Fruit fly (Drosophila melanogaster) whole organism, embryonic: ENCODE measurements around the gene Datp.

ENCODE experiments used
- B-H2 ChIP-seq: fragments of 200-800 bp; sonication (Bioruptor generic); optimal IDR thresholded peaks from 2 replicates; lab custom pipeline; 2018; ENCODE audit warnings: missing biosample characterization, mild to moderate bottlenecking, missing genetic modification characterization
- CG11247 ChIP-seq: fragments of 200-800 bp; sonication (Bioruptor generic); IDR thresholded peaks from 2 replicates; pipeline ENCODE4 v1.3.6; 2022; ENCODE audit warnings: missing biosample characterization, missing genetic modification characterization
- CG11560 ChIP-seq: fragments of 200-800 bp; sonication (Bioruptor generic); IDR thresholded peaks from 3 replicates; pipeline ENCODE4 v1.3.6; 2022; ENCODE audit warnings: missing biosample characterization, missing genetic modification characterization
- CG11723 ChIP-seq: fragments of 200-800 bp; sonication (Bioruptor generic); optimal IDR thresholded peaks from 2 replicates; lab custom pipeline; 2017; ENCODE audit warnings: missing biosample characterization, mild to moderate bottlenecking, missing genetic modification characterization
- CG12769 ChIP-seq: fragments of 200-800 bp; sonication (Bioruptor generic); optimal IDR thresholded peaks from 2 replicates; lab custom pipeline; 2019; ENCODE audit warnings: missing biosample characterization, mild to moderate bottlenecking, missing genetic modification characterization, moderate library complexity
- CG13894 ChIP-seq: fragments of 200-800 bp; sonication (Bioruptor generic); optimal IDR thresholded peaks from 3 replicates; lab custom pipeline; 2018; ENCODE audit warnings: missing biosample characterization, mild to moderate bottlenecking, missing genetic modification characterization, moderate library complexity
- CG15269 ChIP-seq: fragments of 200-800 bp; sonication (Bioruptor generic); optimal IDR thresholded peaks from 2 replicates; lab custom pipeline; 2018; ENCODE audit warnings: missing biosample characterization, mild to moderate bottlenecking, missing genetic modification characterization, moderate library complexity
- CG1832 ChIP-seq: fragments of 200-800 bp; sonication (Bioruptor generic); optimal IDR thresholded peaks from 2 replicates; lab custom pipeline; 2017; ENCODE audit warnings: missing biosample characterization, mild to moderate bottlenecking, missing genetic modification characterization, inconsistent platforms
- CG30431 ChIP-seq: fragments of 200-800 bp; sonication (Bioruptor generic); optimal IDR thresholded peaks from 2 replicates; lab custom pipeline; 2017; ENCODE audit warnings: missing biosample characterization, missing genetic modification characterization
- CG32532 ChIP-seq: fragments of 200-800 bp; sonication (Bioruptor generic); IDR thresholded peaks from 2 replicates; pipeline ENCODE4 v1.3.6; 2022; ENCODE audit warnings: missing biosample characterization, missing genetic modification characterization
- CG34422 ChIP-seq: fragments of 200-800 bp; sonication (Bioruptor generic); IDR thresholded peaks from 3 replicates; pipeline ENCODE4 v1.3.6; 2022; ENCODE audit warnings: missing biosample characterization, missing genetic modification characterization
- CG3995 ChIP-seq: fragments of 200-800 bp; sonication (Bioruptor generic); optimal IDR thresholded peaks from 3 replicates; lab custom pipeline; 2016; ENCODE audit warnings: missing biosample characterization, missing genetic modification characterization
- CG4424 ChIP-seq: fragments of 200-800 bp; sonication (Bioruptor generic); optimal IDR thresholded peaks from 3 replicates; lab custom pipeline; 2016; ENCODE audit warnings: missing biosample characterization, missing genetic modification characterization
- CG6175 ChIP-seq: fragments of 200-800 bp; sonication (Bioruptor generic); IDR thresholded peaks from 3 replicates; pipeline ENCODE4 v1.3.6; 2022; ENCODE audit warnings: missing biosample characterization, missing genetic modification characterization
- CG6854 ChIP-seq: fragments of 200-800 bp; sonication (Bioruptor generic); optimal IDR thresholded peaks from 3 replicates; lab custom pipeline; 2017; ENCODE audit warnings: missing biosample characterization, mild to moderate bottlenecking, missing genetic modification characterization
- CG7271 ChIP-seq: fragments of 200-800 bp; sonication (Bioruptor generic); optimal IDR thresholded peaks from 2 replicates; lab custom pipeline; 2018; ENCODE audit warnings: missing biosample characterization, mild to moderate bottlenecking, missing genetic modification characterization, moderate library complexity
- CG7786 ChIP-seq: fragments of 200-800 bp; sonication (Bioruptor generic); optimal IDR thresholded peaks from 2 replicates; lab custom pipeline; 2016; ENCODE audit warnings: missing biosample characterization, missing genetic modification characterization
- CG8290 ChIP-seq, 3 experiments: fragments of 200-800 bp; sonication (Bioruptor generic); optimal IDR thresholded peaks; 2 replicates each; lab custom pipeline; 2016 to 2019; ENCODE audit warnings: missing biosample characterization in 3 of 3, missing genetic modification characterization in 3 of 3, mild to moderate bottlenecking in 2 of 3, moderate library complexity in 1 of 3
- CG9932 ChIP-seq: fragments of 200-800 bp; sonication (Bioruptor generic); IDR thresholded peaks from 2 replicates; pipeline ENCODE4 v1.3.6; 2022; ENCODE audit warnings: missing biosample characterization, missing genetic modification characterization
- CrebB ChIP-seq: fragments of 200-800 bp; sonication (Bioruptor generic); optimal IDR thresholded peaks from 3 replicates; lab custom pipeline; 2018; ENCODE audit warnings: missing biosample characterization, mild to moderate bottlenecking, missing genetic modification characterization
- D ChIP-seq, 2 experiments: fragments of 200-800 bp in 1 of 2; fragments of >200 bp in 1 of 2; sonication (Bioruptor generic) in 1 of 2; optimal IDR thresholded peaks; 2 replicates in 1 of 2; 3 replicates in 1 of 2; lab custom pipeline; 2017; ENCODE audit warnings: mild to moderate bottlenecking in 1 of 2, missing biosample characterization in 1 of 2, missing genetic modification characterization in 1 of 2, missing genetic modification reagents in 1 of 2
- Eip74EF ChIP-seq, 2 experiments: fragments of 200-800 bp in 1 of 2; fragments of >200 bp in 1 of 2; sonication (Bioruptor generic) in 1 of 2; optimal IDR thresholded peaks; 2 replicates each; lab custom pipeline; 2017 to 2019; ENCODE audit warnings: missing biosample characterization in 2 of 2, missing genetic modification characterization in 2 of 2, mild to moderate bottlenecking in 1 of 2, moderate library complexity in 1 of 2
- Elba2 ChIP-seq: fragments of 200-800 bp; sonication (Bioruptor generic); optimal IDR thresholded peaks from 3 replicates; lab custom pipeline; 2016; ENCODE audit warnings: missing biosample characterization, missing genetic modification characterization
- Fer3 ChIP-seq: fragments of 200-800 bp; sonication (Bioruptor generic); optimal IDR thresholded peaks from 2 replicates; lab custom pipeline; 2018; ENCODE audit warnings: missing biosample characterization, mild to moderate bottlenecking, missing genetic modification characterization, moderate library complexity
- H15 ChIP-seq: fragments of 200-800 bp; sonication (Bioruptor generic); IDR thresholded peaks from 3 replicates; pipeline ENCODE4 v1.3.6; 2022; ENCODE audit warnings: missing biosample characterization, missing genetic modification characterization
- HHEX ChIP-seq: fragments of 200-800 bp; sonication (Bioruptor generic); optimal IDR thresholded peaks from 3 replicates; lab custom pipeline; 2017; ENCODE audit warnings: missing biosample characterization, mild to moderate bottlenecking, missing genetic modification characterization, missing genetic modification reagents
- Hey ChIP-seq: fragments of 200-800 bp; sonication (Bioruptor generic); optimal IDR thresholded peaks from 3 replicates; lab custom pipeline; 2018; ENCODE audit warnings: missing biosample characterization, mild to moderate bottlenecking, missing genetic modification characterization
- Hmx ChIP-seq: fragments of 200-800 bp; sonication (Bioruptor generic); optimal IDR thresholded peaks from 2 replicates; lab custom pipeline; 2016; ENCODE audit warnings: missing biosample characterization, missing genetic modification characterization
- Max ChIP-seq: fragments of 200-800 bp; sonication (Bioruptor generic); optimal IDR thresholded peaks from 2 replicates; lab custom pipeline; 2016; ENCODE audit warnings: missing biosample characterization, mild to moderate bottlenecking, missing genetic modification characterization
- Meics ChIP-seq: fragments of 200-800 bp; sonication (Bioruptor generic); optimal IDR thresholded peaks from 2 replicates; lab custom pipeline; 2017; ENCODE audit warnings: missing biosample characterization, mild to moderate bottlenecking, missing genetic modification characterization
- Oli ChIP-seq: fragments of 200-800 bp; sonication (Bioruptor generic); optimal IDR thresholded peaks from 2 replicates; lab custom pipeline; 2018; ENCODE audit warnings: missing biosample characterization, mild to moderate bottlenecking, missing genetic modification characterization, moderate library complexity
- Opbp ChIP-seq: fragments of 200-800 bp; sonication (Bioruptor generic); IDR thresholded peaks from 3 replicates; pipeline ENCODE4 v1.3.6; 2022; ENCODE audit warnings: missing biosample characterization, missing genetic modification characterization; ENCODE audit not compliant: partially characterized antibody
- Optix ChIP-seq: fragments of 200-800 bp; sonication (Bioruptor generic); IDR thresholded peaks from 3 replicates; pipeline ENCODE4 v1.3.6; 2022; ENCODE audit warnings: missing biosample characterization, missing genetic modification characterization
- caup ChIP-seq: fragments of 200-800 bp; sonication (Bioruptor generic); optimal IDR thresholded peaks from 3 replicates; lab custom pipeline; 2017; ENCODE audit warnings: missing biosample characterization, mild to moderate bottlenecking, missing genetic modification characterization, moderate library complexity; ENCODE audit not compliant: severe bottlenecking
- cg ChIP-seq: fragments of 200-800 bp; sonication (Bioruptor generic); optimal IDR thresholded peaks from 3 replicates; lab custom pipeline; 2019; ENCODE audit warnings: missing biosample characterization, mild to moderate bottlenecking, missing genetic modification characterization, moderate library complexity
- cwo ChIP-seq: fragments of 200-800 bp; sonication (Bioruptor generic); optimal IDR thresholded peaks from 3 replicates; lab custom pipeline; 2017; ENCODE audit warnings: missing biosample characterization, missing genetic modification characterization, mild to moderate bottlenecking, moderate library complexity, missing genetic modification reagents
- exex ChIP-seq: fragments of 200-800 bp; sonication (Bioruptor generic); optimal IDR thresholded peaks from 4 replicates; lab custom pipeline; 2018; ENCODE audit warnings: missing biosample characterization, mild to moderate bottlenecking, missing genetic modification characterization, moderate library complexity
- hb ChIP-seq: fragments of 200-800 bp; sonication (Bioruptor generic); IDR thresholded peaks from 3 replicates; pipeline ENCODE4 v1.3.6; 2022; ENCODE audit warnings: missing biosample characterization, missing genetic modification characterization; ENCODE audit not compliant: partially characterized antibody
- insv ChIP-seq, 2 experiments: fragments of 200-800 bp; sonication (Bioruptor generic); optimal IDR thresholded peaks; 3 replicates each; lab custom pipeline; 2016 to 2018; ENCODE audit warnings: missing biosample characterization in 2 of 2, missing genetic modification characterization in 2 of 2
- lilli ChIP-seq: fragments of 200-800 bp; sonication (Bioruptor generic); optimal IDR thresholded peaks from 3 replicates; lab custom pipeline; 2016; ENCODE audit warnings: missing biosample characterization, missing genetic modification characterization
- lola ChIP-seq, 3 experiments: fragments of >200 bp in 2 of 3; fragments of 200-800 bp in 1 of 3; sonication (Bioruptor generic) in 1 of 3; optimal IDR thresholded peaks; 2 replicates each; lab custom pipeline; 2017 to 2019; ENCODE audit warnings: missing biosample characterization in 3 of 3, missing genetic modification characterization in 3 of 3, mild to moderate bottlenecking in 1 of 3, moderate library complexity in 1 of 3
- lov ChIP-seq, 2 experiments: fragments of 200-800 bp in 1 of 2; fragments of >200 bp in 1 of 2; sonication (Bioruptor generic) in 1 of 2; IDR thresholded peaks in 1 of 2; optimal IDR thresholded peaks in 1 of 2; 2 replicates in 1 of 2; 3 replicates in 1 of 2; pipeline versions ENCODE4 v1.3.6 to Lab custom; 2017 to 2022; ENCODE audit warnings: missing biosample characterization in 1 of 2, missing genetic modification characterization in 1 of 2
- rib ChIP-seq: fragments of 200-800 bp; sonication (Bioruptor generic); IDR thresholded peaks from 2 replicates; pipeline ENCODE4 v1.3.6; 2022; ENCODE audit warnings: missing biosample characterization, missing genetic modification characterization
- sd ChIP-seq: fragments of 200-800 bp; sonication (Bioruptor generic); optimal IDR thresholded peaks from 3 replicates; lab custom pipeline; 2018; ENCODE audit warnings: missing biosample characterization, mild to moderate bottlenecking, missing genetic modification characterization, moderate library complexity
- sens ChIP-seq: fragments of 200-800 bp; sonication (Bioruptor generic); peaks from one replicate; lab custom pipeline; 2016; ENCODE audit warnings: missing biosample characterization, missing genetic modification characterization
- so ChIP-seq: fragments of 200-800 bp; sonication (Bioruptor generic); IDR thresholded peaks from 3 replicates; pipeline ENCODE4 v1.3.6; 2022; ENCODE audit warnings: missing biosample characterization, missing genetic modification characterization
- sug ChIP-seq: fragments of 200-800 bp; optimal IDR thresholded peaks from 2 replicates; lab custom pipeline; 2019; ENCODE audit warnings: missing biosample characterization, mild to moderate bottlenecking, missing genetic modification characterization, moderate library complexity

The Datp gene

DNA sequence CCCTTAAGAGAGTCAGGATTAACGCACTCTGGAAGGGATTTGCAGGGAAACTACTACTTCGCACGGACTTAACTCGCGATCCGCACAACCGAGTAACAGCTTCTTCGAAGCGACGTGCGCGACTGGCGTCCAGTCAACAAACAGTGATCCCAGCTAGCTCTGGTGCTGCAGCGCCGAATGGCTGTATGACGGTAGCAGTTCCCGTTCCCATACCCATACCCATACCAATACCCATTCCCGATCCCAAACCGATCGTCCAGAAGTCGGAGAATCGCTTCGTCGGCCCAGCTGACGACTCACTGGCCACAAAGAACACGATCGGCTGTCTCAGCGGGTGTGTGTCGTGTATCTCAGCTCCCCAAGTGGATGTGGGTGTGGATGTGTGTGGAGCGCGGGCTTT, 8.7 kb upstream of the Datp start, which contains the start of gene CG5853 (continued):
- TF ChIP-seq CG1832 (GFP tag; lab: Kevin White, UChicago): no peak
- peak; percentile 39 for TF ChIP-seq cg
- TF ChIP-seq Oli (tag; lab: Kevin White, UChicago): no peak
- peak; percentile 2 for TF ChIP-seq CG15269 (tag; lab: Kevin White, UChicago)
- 0 out of 3 replicates have a peak, but pooled peaks have one; percentile 21 for TF ChIP-seq CG34422
- peak; percentile 66 for TF ChIP-seq Hey (tag; lab: Kevin White, UChicago)
- TF ChIP-seq CG8290 (GFP tag; optimal IDR thresholded peaks at IDR 0.05; lab: Kevin White, UChicago): no peak
- TF ChIP-seq CG8290 (tag; optimal IDR thresholded peaks at IDR 0.05; lab: Kevin White, UChicago): peak in 1 of 2 experiments; percentile 73
- TF ChIP-seq CG9932 (GFP tag; lab: Robert Waterston, UW): 0 out of 2 replicates have a peak, but pooled peaks have one; percentile 20
- TF ChIP-seq Max (GFP tag; lab: Kevin White, UChicago): no peak
- peak; percentile 52; the same call in 1 of the 2 replicates for TF ChIP-seq CG32532 (GFP tag; lab: Robert Waterston, UW)
- peak; percentile 63 for TF ChIP-seq B-H2 (GFP tag; lab: Kevin White, UChicago)
- TF ChIP-seq Elba2: no peak
- TF ChIP-seq Fer3 (tag; lab: Kevin White, UChicago): peak; percentile 21
- no peak for TF ChIP-seq CG11560 (tag; lab: Robert Waterston, UW)
- TF ChIP-seq D (optimal IDR thresholded peaks at IDR 0.05; lab: Kevin White, UChicago): no peak
- TF ChIP-seq D (GFP tag; optimal IDR thresholded peaks at IDR 0.05; lab: Kevin White, UChicago): no peak
- TF ChIP-seq lov (optimal IDR thresholded peaks at IDR 0.05; lab: Kevin White, UChicago): no peak
- TF ChIP-seq lov (GFP tag; IDR thresholded peaks at IDR 0.05; lab: Robert Waterston, UW): no peak
- no peak for TF ChIP-seq lola (GFP tag; optimal IDR thresholded peaks at IDR 0.05; lab: Kevin White, UChicago)
- TF ChIP-seq CG6854 (GFP tag; lab: Kevin White, UChicago): no peak
- TF ChIP-seq CG11247 (GFP tag; lab: Robert Waterston, UW): 0 out of 2 replicates have a peak, but pooled peaks have one; percentile 40
- no peak for TF ChIP-seq CG7271 (tag; lab: Kevin White, UChicago)
- peak; percentile 19; the same call in 1 of the 3 replicates for TF ChIP-seq so
- 0 out of 2 replicates have a peak, but pooled peaks have one; percentile 45 for TF ChIP-seq rib
- TF ChIP-seq sens (GFP tag; lab: Kevin White, UChicago): peak; percentile 31
- TF ChIP-seq Eip74EF (GFP tag; optimal IDR thresholded peaks at IDR 0.05; lab: Kevin White, UChicago): no peak
- TF ChIP-seq cwo (GFP tag; lab: Kevin White, UChicago): peak; percentile 19
- TF ChIP-seq CG13894 (tag; lab: Kevin White, UChicago): peak; percentile 83
- peak; percentile 53; the same call in 1 of the 3 replicates for TF ChIP-seq CG6175 (GFP tag; lab: Robert Waterston, UW)
- 0 out of 3 replicates have a peak, but pooled peaks have one; percentile 35 for TF ChIP-seq Optix (GFP tag; lab: Robert Waterston, UW)
- no peak for TF ChIP-seq CG11723 (GFP tag; lab: Kevin White, UChicago)
- TF ChIP-seq CG12769 (tag; lab: Kevin White, UChicago): peak; percentile 99
- no peak for TF ChIP-seq insv (GFP tag; optimal IDR thresholded peaks at IDR 0.05; lab: Kevin White, UChicago)
- TF ChIP-seq Opbp (GFP tag; lab: Robert Waterston, UW): 0 out of 3 replicates have a peak, but pooled peaks have one; percentile 7
- TF ChIP-seq hb (GFP tag; lab: Robert Waterston, UW): no peak
- TF ChIP-seq CrebB (tag; lab: Kevin White, UChicago): peak; percentile 0
- TF ChIP-seq Meics (GFP tag; lab: Kevin White, UChicago): no peak
- TF ChIP-seq CG30431: no peak
- peak; percentile 51 for TF ChIP-seq exex (tag; lab: Kevin White, UChicago)
- peak; percentile 76 for TF ChIP-seq sug (tag; lab: Kevin White, UChicago)
- TF ChIP-seq Hmx (GFP tag; lab: Kevin White, UChicago): no peak
- no peak for TF ChIP-seq lilli (GFP tag; lab: Kevin White, UChicago)
- no peak for TF ChIP-seq CG7786
- TF ChIP-seq CG3995 (GFP tag; lab: Kevin White, UChicago): peak; percentile 85
- TF ChIP-seq CG4424 (GFP tag; lab: Kevin White, UChicago): no peak
- peak; percentile 11 for TF ChIP-seq sd (tag; lab: Kevin White, UChicago)
- TF ChIP-seq HHEX: peak; percentile 13
- TF ChIP-seq H15: no peak
- TF ChIP-seq caup: peak; percentile 36
